Worm (Caenorhabditis elegans): ENCODE results near the gene rsr-2.

Gene rsr-2

ce11 chrII:12262567-12262966, 37.4 kb downstream of the rsr-2 start:
- TF ChIP-seq nhr-2 (tag; optimal IDR thresholded peaks at IDR 0.05) (peak; percentile 73), ham-2 (GFP tag; optimal IDR thresholded peaks at IDR 0.05) (peak; percentile 45), elt-1 (tag; optimal IDR thresholded peaks at IDR 0.05; ENCODE audit: borderline replicate concordance, insufficient read depth) (peak; percentile 46), unc-62 (GFP tag; optimal IDR thresholded peaks at IDR 0.05) (peak; percentile 61), bed-3 (GFP tag; optimal IDR thresholded peaks at IDR 0.05) (no peak)

- no peak for TF ChIP-seq flh-1 (GFP tag; optimal IDR thresholded peaks at IDR 0.05)
- TF ChIP-seq unc-62 (GFP tag; optimal IDR thresholded peaks at IDR 0.05) = peak; percentile 48
Observed at ce11 chrII:12263971-12264554, 38.9 kb downstream of the rsr-2 start, which contains the start of gene faxc-1. faxc-1 (plus strand) TSS chrII:12264192.

- TF ChIP-seq ces-1 (GFP tag; optimal IDR thresholded peaks at IDR 0.05) (no peak), drap-1 (GFP tag; optimal IDR thresholded peaks at IDR 0.05) (no peak), ceh-39 (tag; optimal IDR thresholded peaks at IDR 0.05) (no peak)
Observed at ce11 chrII:12264847-12265246, 39.7 kb downstream of the rsr-2 start.

ce11 chrII:12266145-12266544, 41.0 kb downstream of the rsr-2 start, which contains the start of gene tric-1B.1:
tric-1B.1 (minus strand) TSS chrII:12266245.
- TF ChIP-seq drap-1 (GFP tag; optimal IDR thresholded peaks at IDR 0.05) (no peak), snpc-4 (tag; optimal IDR thresholded peaks at IDR 0.05) (no peak), ces-1 (GFP tag; optimal IDR thresholded peaks at IDR 0.05) (no peak), nhr-2 (tag; optimal IDR thresholded peaks at IDR 0.05) (no peak), cnd-1 (tag; optimal IDR thresholded peaks at IDR 0.05) (no peak), ztf-11 (tag; optimal IDR thresholded peaks at IDR 0.05) (no peak), pha-4 (tag; optimal IDR thresholded peaks at IDR 0.05) (no peak), unc-39 (tag; optimal IDR thresholded peaks at IDR 0.05) (no peak), zip-8 (tag; optimal IDR thresholded peaks at IDR 0.05) (no peak), M03D4.4 (tag; optimal IDR thresholded peaks at IDR 0.05) (no peak), bed-3 (GFP tag; optimal IDR thresholded peaks at IDR 0.05) (no peak), lin-13 (tag; optimal IDR thresholded peaks at IDR 0.05) (no peak), nhr-76 (tag; optimal IDR thresholded peaks at IDR 0.05) (no peak)

- TF ChIP-seq blmp-1 (tag; optimal IDR thresholded peaks at IDR 0.05) (no peak), lin-32 (GFP tag; optimal IDR thresholded peaks at IDR 0.05) (no peak), mep-1 (tag; optimal IDR thresholded peaks at IDR 0.05) (no peak)
Observed at ce11 chrII:12266797-12267196, 41.6 kb downstream of the rsr-2 start.

- TF ChIP-seq cnd-1 (tag; optimal IDR thresholded peaks at IDR 0.05) (no peak), mab-5 (tag; optimal IDR thresholded peaks at IDR 0.05) (no peak), lin-32 (GFP tag; optimal IDR thresholded peaks at IDR 0.05) (no peak), lin-13 (tag; optimal IDR thresholded peaks at IDR 0.05) (no peak), pha-4 (tag; optimal IDR thresholded peaks at IDR 0.05) (no peak), ceh-83 (GFP tag; optimal IDR thresholded peaks at IDR 0.05) (no peak), M03D4.4 (tag; optimal IDR thresholded peaks at IDR 0.05) (peak; percentile 59), ceh-43 (GFP tag; optimal IDR thresholded peaks at IDR 0.05) (no peak), ham-2 (GFP tag; optimal IDR thresholded peaks at IDR 0.05) (no peak), lsy-2 (tag; optimal IDR thresholded peaks at IDR 0.05) (no peak), drap-1 (GFP tag; optimal IDR thresholded peaks at IDR 0.05) (no peak), sptf-1 (tag; optimal IDR thresholded peaks at IDR 0.05) (peak; percentile 50), mls-2 (tag; optimal IDR thresholded peaks at IDR 0.05) (no peak), ceh-39 (tag; optimal IDR thresholded peaks at IDR 0.05) (no peak), blmp-1 (tag; optimal IDR thresholded peaks at IDR 0.05) (no peak), nhr-28 (tag; optimal IDR thresholded peaks at IDR 0.05) (no peak), nhr-76 (tag; optimal IDR thresholded peaks at IDR 0.05) (no peak), mep-1 (tag; optimal IDR thresholded peaks at IDR 0.05) (no peak), ces-1 (GFP tag; optimal IDR thresholded peaks at IDR 0.05) (no peak), bed-3 (GFP tag; optimal IDR thresholded peaks at IDR 0.05) (no peak), flh-1 (GFP tag; optimal IDR thresholded peaks at IDR 0.05) (no peak), sem-2 (GFP tag; optimal IDR thresholded peaks at IDR 0.05) (no peak), snpc-4 (tag; optimal IDR thresholded peaks at IDR 0.05) (no peak), hlh-1 (tag; optimal IDR thresholded peaks at IDR 0.05) (peak; percentile 71), elt-3 (tag; optimal IDR thresholded peaks at IDR 0.05) (no peak), unc-120 (tag; optimal IDR thresholded peaks at IDR 0.05; ENCODE audit: poor library complexity, severe bottlenecking) (peak; percentile 31), unc-39 (tag; optimal IDR thresholded peaks at IDR 0.05) (no peak), unc-62 (GFP tag; optimal IDR thresholded peaks at IDR 0.05) (peak; percentile 0), tbx-8 (GFP tag; optimal IDR thresholded peaks at IDR 0.05) (no peak)
Observed at ce11 chrII:12268857-12269256, 43.7 kb downstream of the rsr-2 start.
